Comparison of ENCODE assay signal across 3 fruit fly cellular contexts in the genomic region with DNA sequence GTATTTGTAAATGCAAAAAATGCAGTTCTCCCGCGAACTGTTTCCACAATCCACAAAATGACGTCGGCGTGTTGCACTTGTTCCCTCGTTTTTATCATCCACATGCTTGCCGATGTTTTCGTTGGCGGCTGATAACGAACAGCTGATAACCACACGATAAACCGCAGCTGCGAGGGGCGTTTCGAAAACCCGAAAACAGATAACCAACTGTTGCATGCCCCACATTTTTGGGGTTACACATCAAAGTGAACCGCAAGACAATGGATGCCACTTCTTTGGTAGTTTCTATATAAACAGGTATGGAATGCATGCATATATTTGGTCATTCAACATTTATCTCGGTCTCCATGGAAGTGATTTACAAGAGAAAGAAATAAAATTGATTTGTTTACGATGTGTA.
TF ChIP-seq lines count a peak whose summit lies in the region.

No protein-coding gene starts in this region.

- no peak for TF ChIP-seq CTCF in whole organism, embryonic (GFP tag; optimal IDR thresholded peaks at IDR 0.05; lab: Kevin White, UChicago)

TF ChIP-seq in whole organism, embryonic, 481 proteins besides CTCF, POLR2A, EP300 and RAD21:
- peak; percentile 12 for TF ChIP-seq HLHmδ (GFP tag; optimal IDR thresholded peaks at IDR 0.05; lab: Kevin White, UChicago)
- TF ChIP-seq sd (tag; optimal IDR thresholded peaks at IDR 0.05; lab: Kevin White, UChicago), result peak; percentile 62
- TF ChIP-seq run (tag; optimal IDR thresholded peaks at IDR 0.05; lab: Kevin White, UChicago), result peak; percentile 10
- TF ChIP-seq ewg (GFP tag; optimal IDR thresholded peaks at IDR 0.05; lab: Kevin White, UChicago), result no peak
- peak; percentile 71 for TF ChIP-seq kah (GFP tag; optimal IDR thresholded peaks at IDR 0.05; lab: Kevin White, UChicago)
- TF ChIP-seq Deaf1 (tag; optimal IDR thresholded peaks at IDR 0.05; lab: Kevin White, UChicago), result peak; percentile 18
- peak; percentile 65 for TF ChIP-seq grn (GFP tag; optimal IDR thresholded peaks at IDR 0.05; lab: Kevin White, UChicago)
- TF ChIP-seq unc-4 (GFP tag; IDR thresholded peaks at IDR 0.05; lab: Robert Waterston, UW; ENCODE audit: partially characterized antibody), result no peak
- peak; percentile 3 for TF ChIP-seq stwl (tag; optimal IDR thresholded peaks at IDR 0.05; lab: Kevin White, UChicago)
- TF ChIP-seq CG1603 (tag; optimal IDR thresholded peaks at IDR 0.05; lab: Kevin White, UChicago), result peak; percentile 1

TF ChIP-seq in whole organism, prepupa, 60 proteins besides CTCF, POLR2A, EP300 and RAD21:
- peak; percentile 15 for TF ChIP-seq cyc (GFP tag; optimal IDR thresholded peaks at IDR 0.05; lab: Kevin White, UChicago)
- peak; percentile 2 for TF ChIP-seq CG31627 (GFP tag; optimal IDR thresholded peaks at IDR 0.05; lab: Kevin White, UChicago)
- TF ChIP-seq Ets96B (tag; optimal IDR thresholded peaks at IDR 0.05; lab: Kevin White, UChicago), result no peak
- TF ChIP-seq CG6276 (GFP tag; optimal IDR thresholded peaks at IDR 0.05; lab: Kevin White, UChicago), result no peak
- TF ChIP-seq Sox102F (GFP tag; optimal IDR thresholded peaks at IDR 0.05; lab: Kevin White, UChicago), result no peak
- no peak for TF ChIP-seq fkh (GFP tag; optimal IDR thresholded peaks at IDR 0.05; lab: Kevin White, UChicago)

TF ChIP-seq in whole organism, pupa, 21 proteins besides CTCF, POLR2A, EP300 and RAD21:
- TF ChIP-seq D1 (tag; optimal IDR thresholded peaks at IDR 0.05; lab: Kevin White, UChicago) (no peak), CG12605 (GFP tag; IDR thresholded peaks at IDR 0.05; lab: Robert Waterston, UW) (peak; percentile 45; the same call in 1 of the 2 replicates)
